Worm (Caenorhabditis elegans): ENCODE measurements around the gene plx-1.

DNA sequence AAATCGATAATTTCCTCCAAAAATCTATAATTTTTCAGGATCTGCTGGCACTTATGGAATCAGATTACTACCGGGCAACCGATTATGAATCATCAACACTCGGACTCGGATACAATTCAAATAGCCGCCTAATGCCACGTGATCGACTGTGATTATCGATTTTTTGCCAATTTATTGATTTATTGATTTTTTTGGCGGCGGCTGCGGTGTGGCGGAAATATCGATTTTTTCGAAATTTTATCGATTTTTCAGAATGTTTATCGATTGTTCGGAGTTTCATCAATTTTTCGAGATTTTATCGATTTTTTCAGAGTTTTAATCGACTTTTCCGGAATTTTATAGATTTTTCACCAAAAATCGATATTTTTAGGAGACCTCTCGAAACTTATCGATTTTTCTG is 24.2 kb downstream of the plx-1 start:
- TF ChIP-seq elt-3 (tag; optimal IDR thresholded peaks at IDR 0.05) (no peak), pha-4 (tag; optimal IDR thresholded peaks at IDR 0.05) (no peak), snpc-4 (tag; optimal IDR thresholded peaks at IDR 0.05) (no peak), unc-62 (GFP tag; optimal IDR thresholded peaks at IDR 0.05) (no peak), lsy-2 (tag; optimal IDR thresholded peaks at IDR 0.05) (no peak)

Data from whole organism, mixed stage, embryonic.